Fruit fly (Drosophila melanogaster) whole organism, embryonic: ENCODE results near the gene IFT52.

Experiments
- CG1024 ChIP-seq: fragments of 200-800 bp; sonication (Bioruptor generic); IDR thresholded peaks from 2 replicates; pipeline ENCODE4 v1.3.6; 2022; ENCODE audit warnings: missing biosample characterization, missing genetic modification characterization
- CG10267 ChIP-seq: fragments of 200-800 bp; sonication (Bioruptor generic); optimal IDR thresholded peaks from 2 replicates; lab custom pipeline; 2018; ENCODE audit warnings: missing biosample characterization, mild to moderate bottlenecking, missing genetic modification characterization, moderate library complexity
- CG10321 ChIP-seq: fragments of 200-800 bp; sonication (Bioruptor generic); IDR thresholded peaks from 2 replicates; pipeline ENCODE4 v1.3.6; 2022; ENCODE audit warnings: missing biosample characterization, missing genetic modification characterization
- CG10979 ChIP-seq: fragments of 200-800 bp; sonication (Bioruptor generic); optimal IDR thresholded peaks from 2 replicates; lab custom pipeline; 2018; ENCODE audit warnings: missing biosample characterization, mild to moderate bottlenecking, missing genetic modification characterization, moderate library complexity
- CG11560 ChIP-seq: fragments of 200-800 bp; sonication (Bioruptor generic); IDR thresholded peaks from 3 replicates; pipeline ENCODE4 v1.3.6; 2022; ENCODE audit warnings: missing biosample characterization, missing genetic modification characterization
- CG12659 ChIP-seq: fragments of 200-800 bp; sonication (Bioruptor generic); optimal IDR thresholded peaks from 3 replicates; lab custom pipeline; 2017; ENCODE audit warnings: mild to moderate bottlenecking, missing biosample characterization, missing genetic modification reagents, missing genetic modification characterization
- CG12942 ChIP-seq: fragments of 200-800 bp; sonication (Bioruptor generic); optimal IDR thresholded peaks from 3 replicates; lab custom pipeline; 2016; ENCODE audit warnings: missing biosample characterization, missing genetic modification characterization
- CG13894 ChIP-seq: fragments of 200-800 bp; sonication (Bioruptor generic); optimal IDR thresholded peaks from 3 replicates; lab custom pipeline; 2018; ENCODE audit warnings: missing biosample characterization, mild to moderate bottlenecking, missing genetic modification characterization, moderate library complexity
- CG14710 ChIP-seq: fragments of 200-800 bp; sonication (Bioruptor generic); optimal IDR thresholded peaks from 3 replicates; lab custom pipeline; 2019; ENCODE audit warnings: missing biosample characterization, mild to moderate bottlenecking, missing genetic modification characterization, moderate library complexity
- CG18262 ChIP-seq: fragments of 200-800 bp; optimal IDR thresholded peaks from 3 replicates; lab custom pipeline; 2019; ENCODE audit warnings: missing biosample characterization, mild to moderate bottlenecking, missing genetic modification characterization, moderate library complexity
- CG31388 ChIP-seq: fragments of 200-800 bp; sonication (Bioruptor generic); optimal IDR thresholded peaks from 2 replicates; lab custom pipeline; 2016; ENCODE audit warnings: missing biosample characterization, missing genetic modification characterization
- CG3281 ChIP-seq: fragments of 200-800 bp; sonication (Bioruptor generic); optimal IDR thresholded peaks from 3 replicates; lab custom pipeline; 2017; ENCODE audit warnings: missing biosample characterization, mild to moderate bottlenecking, missing genetic modification characterization
- CG5953 ChIP-seq: fragments of 200-800 bp; sonication (Bioruptor generic); IDR thresholded peaks from 2 replicates; pipeline ENCODE4 v1.3.6; 2022; ENCODE audit warnings: missing biosample characterization, missing genetic modification characterization
- CG6765 ChIP-seq: fragments of 200-800 bp; sonication (Bioruptor generic); optimal IDR thresholded peaks from 3 replicates; lab custom pipeline; 2017; ENCODE audit warnings: missing biosample characterization, mild to moderate bottlenecking, missing genetic modification characterization
- CG7786 ChIP-seq: fragments of 200-800 bp; sonication (Bioruptor generic); optimal IDR thresholded peaks from 2 replicates; lab custom pipeline; 2016; ENCODE audit warnings: missing biosample characterization, missing genetic modification characterization
- CG7839 ChIP-seq: fragments of 200-800 bp; sonication (Bioruptor generic); optimal IDR thresholded peaks from 3 replicates; lab custom pipeline; 2018; ENCODE audit warnings: missing biosample characterization, mild to moderate bottlenecking, missing genetic modification characterization, moderate library complexity
- CG8924 ChIP-seq: fragments of 200-800 bp; optimal IDR thresholded peaks from 3 replicates; lab custom pipeline; 2019; ENCODE audit warnings: missing biosample characterization, mild to moderate bottlenecking, missing genetic modification characterization, moderate library complexity
- CrebB ChIP-seq: fragments of 200-800 bp; sonication (Bioruptor generic); optimal IDR thresholded peaks from 3 replicates; lab custom pipeline; 2018; ENCODE audit warnings: missing biosample characterization, mild to moderate bottlenecking, missing genetic modification characterization
- D19B ChIP-seq: fragments of 200-800 bp; sonication (Bioruptor generic); optimal IDR thresholded peaks from 2 replicates; lab custom pipeline; 2017; ENCODE audit warnings: missing biosample characterization, mild to moderate bottlenecking, missing genetic modification characterization
- Dbx ChIP-seq: fragments of 200-800 bp; sonication (Bioruptor generic); IDR thresholded peaks from 3 replicates; pipeline ENCODE4 v1.3.6; 2022; ENCODE audit warnings: missing biosample characterization, missing genetic modification characterization
- Dref ChIP-seq: fragments of 200-800 bp; sonication (Bioruptor generic); IDR thresholded peaks from 2 replicates; pipeline ENCODE4 v1.3.6; 2022; ENCODE audit warnings: missing biosample characterization, missing genetic modification characterization
- Ets97D ChIP-seq: fragments of 200-800 bp; sonication (Bioruptor generic); optimal IDR thresholded peaks from 3 replicates; lab custom pipeline; 2016; ENCODE audit warnings: missing biosample characterization, missing genetic modification characterization
- HLH4C ChIP-seq: fragments of 200-800 bp; sonication (Bioruptor generic); IDR thresholded peaks from 3 replicates; pipeline ENCODE4 v1.3.6; 2022; ENCODE audit warnings: missing biosample characterization, missing genetic modification characterization; ENCODE audit not compliant: partially characterized antibody
- Hey ChIP-seq: fragments of 200-800 bp; sonication (Bioruptor generic); optimal IDR thresholded peaks from 3 replicates; lab custom pipeline; 2018; ENCODE audit warnings: missing biosample characterization, mild to moderate bottlenecking, missing genetic modification characterization
- HmgZ ChIP-seq: fragments of 200-800 bp; sonication (Bioruptor generic); optimal IDR thresholded peaks from 2 replicates; lab custom pipeline; 2018; ENCODE audit warnings: missing biosample characterization, mild to moderate bottlenecking, missing genetic modification characterization
- Max ChIP-seq: fragments of 200-800 bp; sonication (Bioruptor generic); optimal IDR thresholded peaks from 2 replicates; lab custom pipeline; 2016; ENCODE audit warnings: missing biosample characterization, mild to moderate bottlenecking, missing genetic modification characterization
- NC2α ChIP-seq: fragments of 200-800 bp; sonication (Bioruptor generic); optimal IDR thresholded peaks from 2 replicates; lab custom pipeline; 2016; ENCODE audit warnings: missing biosample characterization, missing genetic modification characterization
- Nf-YB ChIP-seq: fragments of 200-800 bp; sonication (Bioruptor generic); optimal IDR thresholded peaks from 3 replicates; lab custom pipeline; 2019; ENCODE audit warnings: missing biosample characterization, mild to moderate bottlenecking, missing genetic modification characterization, moderate library complexity
- Nf-YC ChIP-seq: fragments of 200-800 bp; optimal IDR thresholded peaks from 3 replicates; lab custom pipeline; 2019; ENCODE audit warnings: missing biosample characterization, mild to moderate bottlenecking, missing genetic modification characterization, moderate library complexity
- Poxn ChIP-seq: fragments of 200-800 bp; sonication (Bioruptor generic); IDR thresholded peaks from 2 replicates; pipeline ENCODE4 v1.3.6; 2022; ENCODE audit warnings: missing biosample characterization, missing genetic modification characterization
- Scr ChIP-seq: fragments of 200-800 bp; sonication (Bioruptor generic); IDR thresholded peaks from 2 replicates; pipeline ENCODE4 v1.3.6; 2022; ENCODE audit warnings: missing biosample characterization, missing genetic modification characterization; ENCODE audit not compliant: partially characterized antibody
- ash1 ChIP-seq: fragments of 200-800 bp; sonication (Bioruptor generic); optimal IDR thresholded peaks from 2 replicates; lab custom pipeline; 2018; ENCODE audit warnings: missing biosample characterization, mild to moderate bottlenecking, missing genetic modification characterization
- bigmax ChIP-seq: fragments of 200-800 bp; sonication (Bioruptor generic); optimal IDR thresholded peaks from 2 replicates; lab custom pipeline; 2018; ENCODE audit warnings: missing biosample characterization, mild to moderate bottlenecking, missing genetic modification characterization
- ewg ChIP-seq: fragments of 200-800 bp; sonication (Bioruptor generic); optimal IDR thresholded peaks from 3 replicates; lab custom pipeline; 2017; ENCODE audit warnings: mild to moderate bottlenecking, missing biosample characterization, missing genetic modification reagents, missing genetic modification characterization
- eyg ChIP-seq: fragments of 200-800 bp; sonication (Bioruptor generic); optimal IDR thresholded peaks from 3 replicates; lab custom pipeline; 2016; ENCODE audit warnings: missing biosample characterization, missing genetic modification characterization
- hkb ChIP-seq, 2 experiments: fragments of 200-800 bp in 1 of 2; fragments of >200 bp in 1 of 2; sonication (Bioruptor generic) in 1 of 2; IDR thresholded peaks in 1 of 2; optimal IDR thresholded peaks in 1 of 2; 2 replicates each; pipeline versions ENCODE4 v1.3.6 to Lab custom; 2017 to 2022; ENCODE audit warnings: missing biosample characterization in 1 of 2, missing genetic modification characterization in 1 of 2
- knrl ChIP-seq: fragments of 200-800 bp; sonication (Bioruptor generic); IDR thresholded peaks from 3 replicates; pipeline ENCODE4 v1.3.6; 2022; ENCODE audit warnings: missing biosample characterization, missing genetic modification characterization; ENCODE audit not compliant: partially characterized antibody
- nerfin-2 ChIP-seq: fragments of 200-800 bp; sonication (Bioruptor generic); IDR thresholded peaks from 2 replicates; pipeline ENCODE4 v1.3.6; 2022; ENCODE audit warnings: missing biosample characterization, missing genetic modification characterization; ENCODE audit not compliant: partially characterized antibody
- org-1 ChIP-seq: fragments of 200-800 bp; sonication (Bioruptor generic); optimal IDR thresholded peaks from 2 replicates; lab custom pipeline; 2017; ENCODE audit warnings: missing biosample characterization, missing genetic modification characterization
- peb ChIP-seq: fragments of 200-800 bp; sonication (Bioruptor generic); IDR thresholded peaks from 2 replicates; pipeline ENCODE4 v1.3.6; 2022; ENCODE audit warnings: missing biosample characterization, missing genetic modification characterization
- ro ChIP-seq: fragments of 200-800 bp; sonication (Bioruptor generic); IDR thresholded peaks from 2 replicates; pipeline ENCODE4 v1.3.6; 2022; ENCODE audit warnings: missing biosample characterization, missing genetic modification characterization
- usp ChIP-seq: fragments of >200 bp; optimal IDR thresholded peaks from 2 replicates; lab custom pipeline; 2017; ENCODE audit warnings: missing biosample characterization, missing genetic modification characterization

The IFT52 gene

dm6 chr2L:6539623-6540381 is 17.5 kb downstream of the IFT52 start (continued):
- TF ChIP-seq CG12659 (GFP tag; lab: Kevin White, UChicago) = no peak
- no peak for TF ChIP-seq bigmax (GFP tag; lab: Kevin White, UChicago)
- no peak for TF ChIP-seq peb
- TF ChIP-seq Ets97D = no peak
- peak; percentile 45; the same call in 2 of the 3 replicates for TF ChIP-seq HLH4C (GFP tag; lab: Robert Waterston, UW)
- TF ChIP-seq CG7839 (tag; lab: Kevin White, UChicago) = no peak
- no peak for TF ChIP-seq CG10321 (GFP tag; lab: Robert Waterston, UW)
- TF ChIP-seq Nf-YB (GFP tag; lab: Kevin White, UChicago) = peak; percentile 59
- TF ChIP-seq NC2α = no peak
- no peak for TF ChIP-seq knrl
- TF ChIP-seq Max (GFP tag; lab: Kevin White, UChicago) = no peak
- TF ChIP-seq Scr = peak; percentile 29; the same call in 1 of the 2 replicates
- TF ChIP-seq CG7786 (GFP tag; lab: Kevin White, UChicago) = no peak
- TF ChIP-seq eyg (GFP tag; lab: Kevin White, UChicago) = no peak
- TF ChIP-seq Dbx (GFP tag; lab: Robert Waterston, UW) = no peak
- no peak for TF ChIP-seq HmgZ (tag; lab: Kevin White, UChicago)
- no peak for TF ChIP-seq ro (GFP tag; lab: Robert Waterston, UW)
- TF ChIP-seq CrebB (tag; lab: Kevin White, UChicago) = no peak
- TF ChIP-seq org-1 = no peak
- peak; percentile 43 for TF ChIP-seq CG10979 (tag; lab: Kevin White, UChicago)
- TF ChIP-seq CG12942 = no peak
- TF ChIP-seq CG6765 (GFP tag; lab: Kevin White, UChicago) = no peak
- TF ChIP-seq Hey (tag; lab: Kevin White, UChicago) = peak; percentile 89
- peak; percentile 2 for TF ChIP-seq CG8924
- peak; percentile 5 for TF ChIP-seq CG10267 (tag; lab: Kevin White, UChicago)
- TF ChIP-seq CG1024 (GFP tag; lab: Robert Waterston, UW) = no peak
- TF ChIP-seq nerfin-2 (GFP tag; lab: Robert Waterston, UW) = 0 out of 2 replicates have a peak, but pooled peaks have one; percentile 42
- TF ChIP-seq hkb (optimal IDR thresholded peaks at IDR 0.05; lab: Kevin White, UChicago) = no peak
- TF ChIP-seq hkb (GFP tag; IDR thresholded peaks at IDR 0.05; lab: Robert Waterston, UW) = no peak
- TF ChIP-seq CG14710 (tag; lab: Kevin White, UChicago) = peak; percentile 2
- peak; percentile 30 for TF ChIP-seq Nf-YC
- no peak for TF ChIP-seq usp (GFP tag; lab: Kevin White, UChicago)
- no peak for TF ChIP-seq CG3281 (GFP tag; lab: Kevin White, UChicago)
- TF ChIP-seq ash1 (GFP tag; lab: Kevin White, UChicago) = no peak
- TF ChIP-seq CG31388 (GFP tag; lab: Kevin White, UChicago) = no peak
- no peak for TF ChIP-seq CG11560
- no peak for TF ChIP-seq CG13894 (tag; lab: Kevin White, UChicago)
- no peak for TF ChIP-seq CG5953 (GFP tag; lab: Robert Waterston, UW)
- TF ChIP-seq CG18262 = peak; percentile 36
- TF ChIP-seq Dref = no peak
- TF ChIP-seq ewg (GFP tag; lab: Kevin White, UChicago) = peak; percentile 2
- no peak for TF ChIP-seq Poxn (GFP tag; lab: Robert Waterston, UW)
- peak; percentile 76 for TF ChIP-seq D19B (GFP tag; lab: Kevin White, UChicago)
